Worm (Caenorhabditis elegans): Measurements from ENCODE around the gene athp-2.

- no peak for TF ChIP-seq B0336.3 (GFP tag; IDR thresholded peaks at IDR 0.05)
- TF ChIP-seq K12H6.12 (tag; optimal IDR thresholded peaks at IDR 0.05): no peak
- TF ChIP-seq F49E8.2 (tag; optimal IDR thresholded peaks at IDR 0.05; ENCODE audit: insufficient read depth): no peak
- no peak for TF ChIP-seq unc-62 (GFP tag; optimal IDR thresholded peaks at IDR 0.05)
- TF ChIP-seq let-607 (tag; optimal IDR thresholded peaks at IDR 0.05): no peak
- TF ChIP-seq snpc-1.1 (tag; optimal IDR thresholded peaks at IDR 0.05; ENCODE audit: insufficient read depth): no peak
- TF ChIP-seq nfya-1 (tag; optimal IDR thresholded peaks at IDR 0.05; ENCODE audit: borderline replicate concordance, insufficient read depth): no peak
- TF ChIP-seq rec-8 (tag; optimal IDR thresholded peaks at IDR 0.05): no peak
- no peak for TF ChIP-seq mes-4 (tag; optimal IDR thresholded peaks at IDR 0.05)
Observed at ce11 chrII:4392526-4393057, 52.6 kb downstream of the athp-2 start, which contains the start of gene mlt-7.

Measured in whole organism, young adult.